Worm (Caenorhabditis elegans) whole organism, young adult: Measurements from ENCODE around the gene C47E12.10.

Source experiments
- F39B2.1 ChIP-seq: fragments of 200-800 bp; sonication (Bioruptor generic); IDR thresholded peaks from 2 replicates; pipeline ENCODE4 v1.3.6; 2022; ENCODE audit warnings: missing genetic modification reagents, missing genetic modification characterization, missing compliant biosample characterization
- F57C9.4 ChIP-seq: sonication (generic microtip); optimal IDR thresholded peaks from 2 replicates; lab custom pipeline; 2017; ENCODE audit warnings: mild to moderate bottlenecking, missing genetic modification characterization, missing compliant biosample characterization
- Y67H2A.10 ChIP-seq: fragments of 200-800 bp; sonication (Bioruptor generic); conservative IDR thresholded peaks from 2 replicates; pipeline ENCODE4 v1.3.6; 2022; ENCODE audit warnings: missing genetic modification reagents, missing genetic modification characterization, missing compliant biosample characterization
- attf-5 ChIP-seq: fragments of 200-800 bp; sonication (Bioruptor generic); optimal IDR thresholded peaks from 2 replicates; lab custom pipeline; 2018; ENCODE audit warnings: mild to moderate bottlenecking, missing genetic modification characterization, missing compliant biosample characterization
- ceh-58 ChIP-seq: fragments of 200-800 bp; sonication (Bioruptor generic); IDR thresholded peaks from 2 replicates; pipeline ENCODE4 v1.3.6; 2022; ENCODE audit warnings: missing genetic modification characterization, missing compliant biosample characterization
- ets-4 ChIP-seq: fragments of 200-800 bp; sonication (Bioruptor generic); optimal IDR thresholded peaks from 2 replicates; lab custom pipeline; 2018; ENCODE audit warnings: mild to moderate bottlenecking, missing genetic modification characterization, missing compliant biosample characterization
- lsl-1 ChIP-seq: fragments of 200-800 bp; sonication (Bioruptor generic); optimal IDR thresholded peaks from 2 replicates; lab custom pipeline; 2018; ENCODE audit warnings: mild to moderate bottlenecking, missing genetic modification characterization, moderate library complexity, missing compliant biosample characterization
- nfya-1 ChIP-seq: sonication (generic microtip); optimal IDR thresholded peaks from 2 replicates; lab custom pipeline; 2017; ENCODE audit warnings: antibody characterized with exemption, missing compliant biosample characterization, missing genetic modification characterization, borderline replicate concordance; ENCODE audit not compliant: insufficient read depth
- pha-4 ChIP-seq: fragments of 150-350 bp; sonication (generic microtip); optimal IDR thresholded peaks from 2 replicates; lab custom pipeline; 2014; ENCODE audit warnings: missing biosample characterization, missing genetic modification reagents, missing genetic modification characterization
- snpc-1.3 ChIP-seq: sonication (generic microtip); optimal IDR thresholded peaks from 2 replicates; lab custom pipeline; 2017; ENCODE audit warnings: missing genetic modification characterization, mild to moderate bottlenecking, missing compliant biosample characterization, antibody characterized with exemption, moderate library complexity, missing genotype, missing genetic modification reagents; ENCODE audit not compliant: insufficient read depth
- xnd-1 ChIP-seq: sonication (generic microtip); optimal IDR thresholded peaks from 2 replicates; lab custom pipeline; 2016; ENCODE audit warnings: missing genotype, missing genetic modification reagents, missing genetic modification characterization, missing compliant biosample characterization

ce11 chrIV:9953333-9953732 lies 19.3 kb upstream of the C47E12.10 start, which contains the start of gene gon-1:
- TF ChIP-seq ets-4 (GFP tag; lab: Kevin White, UChicago) = no peak
- TF ChIP-seq Y67H2A.10 (GFP tag; lab: Robert Waterston, UW) = no peak
- no peak for TF ChIP-seq pha-4
- TF ChIP-seq nfya-1 = no peak
- no peak for TF ChIP-seq lsl-1 (GFP tag; lab: Kevin White, UChicago)
- TF ChIP-seq F57C9.4 = no peak
- TF ChIP-seq attf-5 (GFP tag; lab: Kevin White, UChicago) = no peak
- no peak for TF ChIP-seq ceh-58
- TF ChIP-seq xnd-1 (tag; lab: Kevin White, UChicago) = no peak
- TF ChIP-seq F39B2.1 = no peak
- TF ChIP-seq snpc-1.3 (tag; lab: Kevin White, UChicago) = no peak
